Fruit fly (Drosophila melanogaster) whole organism, prepupa: ENCODE data around the gene CG9784.

ENCODE experiments used
- CG1621 ChIP-seq: fragments of 200-800 bp; sonication (Bioruptor generic); optimal IDR thresholded peaks from 3 replicates; lab custom pipeline; 2018; ENCODE audit warnings: missing biosample characterization, mild to moderate bottlenecking, missing genetic modification characterization
- Eip75B ChIP-seq: fragments of 200-800 bp; sonication (Bioruptor generic); optimal IDR thresholded peaks from 3 replicates; lab custom pipeline; 2016; ENCODE audit warnings: missing biosample characterization, missing genetic modification characterization
- Lpt ChIP-seq: fragments of 200-800 bp; sonication (Bioruptor generic); optimal IDR thresholded peaks from 3 replicates; lab custom pipeline; 2016; ENCODE audit warnings: missing biosample characterization, missing genetic modification characterization
- svp ChIP-seq: fragments of 200-800 bp; sonication (Bioruptor generic); peaks from one replicate; lab custom pipeline; 2016; ENCODE audit warnings: missing biosample characterization, missing genetic modification characterization
- topi ChIP-seq: fragments of 200-800 bp; sonication (Bioruptor generic); optimal IDR thresholded peaks from 3 replicates; lab custom pipeline; 2016; ENCODE audit warnings: missing biosample characterization, missing genetic modification characterization
- vri ChIP-seq: fragments of 200-800 bp; sonication (Bioruptor generic); optimal IDR thresholded peaks from 3 replicates; lab custom pipeline; 2016; ENCODE audit warnings: missing biosample characterization, mild to moderate bottlenecking, missing genetic modification characterization

- no peak for TF ChIP-seq topi (GFP tag; lab: Kevin White, UChicago)
- TF ChIP-seq Lpt (GFP tag; lab: Kevin White, UChicago): no peak
- TF ChIP-seq Eip75B (GFP tag; lab: Kevin White, UChicago): no peak
- no peak for TF ChIP-seq vri (GFP tag; lab: Kevin White, UChicago)
- TF ChIP-seq svp: no peak
- TF ChIP-seq CG1621 (tag; lab: Kevin White, UChicago): no peak
Observed at dm6 chrX:16583730-16584129, 15.3 kb downstream of the CG9784 start.
